Fruit fly (Drosophila melanogaster): ENCODE measurements around the gene CG46301.

Gene CG46301

DNA sequence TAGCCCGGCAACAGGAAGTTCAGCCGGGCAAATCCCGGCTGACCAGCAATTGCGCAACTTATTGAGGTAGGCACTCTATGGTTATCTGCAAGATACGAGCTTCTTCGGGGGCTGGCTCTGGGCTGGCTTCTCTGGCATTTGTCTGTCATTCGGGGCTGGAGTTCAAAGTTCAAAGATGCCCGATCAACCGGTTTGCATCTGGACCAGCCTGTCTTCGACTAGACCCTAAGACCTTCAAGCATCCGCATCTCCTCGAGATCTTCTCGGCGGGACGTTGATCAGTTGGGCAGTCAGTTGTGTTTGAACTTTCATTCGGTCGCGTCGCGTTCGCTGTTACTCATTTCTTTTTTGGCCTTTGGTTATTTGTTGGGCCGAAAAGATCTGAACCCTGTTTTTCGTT is at the start of gene CG46301:
CG46301 (plus strand) TSS at position 301 of the 400 bp plus-strand sequence.
- no peak for TF ChIP-seq pan (optimal IDR thresholded peaks at IDR 0.05)
- no peak for TF ChIP-seq CG8478 (optimal IDR thresholded peaks at IDR 0.05)
- TF ChIP-seq Dll (optimal IDR thresholded peaks at IDR 0.05), result no peak
- TF ChIP-seq EcR (GFP tag; optimal IDR thresholded peaks at IDR 0.05), result no peak
- no peak for TF ChIP-seq usp (GFP tag; optimal IDR thresholded peaks at IDR 0.05)
- no peak for TF ChIP-seq psq (optimal IDR thresholded peaks at IDR 0.05)

DNA sequence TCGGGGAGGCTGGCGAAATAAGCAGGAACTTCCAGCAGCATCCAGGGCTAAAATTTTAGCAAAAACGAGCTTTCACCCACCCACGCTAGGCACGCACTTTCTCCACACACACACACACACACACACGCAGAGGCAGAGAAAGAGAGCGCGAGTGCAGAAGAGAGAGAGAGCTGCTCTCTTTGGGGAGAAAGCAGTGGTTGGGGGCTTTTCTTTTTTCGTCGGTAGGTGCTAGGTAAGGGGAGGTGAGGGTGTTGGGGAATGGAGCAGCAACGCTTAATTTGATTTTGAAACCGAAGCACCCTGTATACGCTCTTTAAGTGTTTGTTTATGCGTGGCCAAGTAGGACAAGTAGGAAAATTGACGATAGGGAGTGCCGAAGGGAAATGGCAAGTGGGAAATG is 49.6 kb upstream of the CG46301 start:
- TF ChIP-seq Dll (optimal IDR thresholded peaks at IDR 0.05), result no peak
- TF ChIP-seq pan (optimal IDR thresholded peaks at IDR 0.05), result no peak
- no peak for TF ChIP-seq CG8478 (optimal IDR thresholded peaks at IDR 0.05)
- no peak for TF ChIP-seq usp (GFP tag; optimal IDR thresholded peaks at IDR 0.05)
- no peak for TF ChIP-seq EcR (GFP tag; optimal IDR thresholded peaks at IDR 0.05)
- TF ChIP-seq psq (optimal IDR thresholded peaks at IDR 0.05), result no peak

DNA sequence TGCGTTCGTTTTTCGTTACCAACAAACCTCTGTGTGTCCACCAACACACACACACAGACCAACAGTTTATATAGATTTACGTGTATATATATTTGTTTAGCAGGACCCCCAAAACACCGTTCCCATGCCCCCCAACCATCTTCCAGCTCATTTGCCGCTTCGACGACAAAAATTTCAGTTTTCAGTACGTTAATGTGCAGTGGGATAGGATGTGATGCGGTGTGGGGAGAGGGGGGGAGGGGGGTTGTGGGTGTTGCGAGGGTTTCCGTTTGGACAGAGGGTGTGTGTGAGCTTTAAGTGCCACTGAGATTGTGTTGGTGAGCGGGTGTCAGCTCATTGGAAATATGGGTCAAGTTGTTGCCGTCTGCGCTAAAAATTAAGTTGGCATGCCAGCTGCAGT is 49.0 kb upstream of the CG46301 start:
- no peak for TF ChIP-seq Dll (optimal IDR thresholded peaks at IDR 0.05)
- no peak for TF ChIP-seq psq (optimal IDR thresholded peaks at IDR 0.05)
- TF ChIP-seq usp (GFP tag; optimal IDR thresholded peaks at IDR 0.05), result no peak
- no peak for TF ChIP-seq pan (optimal IDR thresholded peaks at IDR 0.05)
- no peak for TF ChIP-seq CG8478 (optimal IDR thresholded peaks at IDR 0.05)
- no peak for TF ChIP-seq EcR (GFP tag; optimal IDR thresholded peaks at IDR 0.05)

DNA sequence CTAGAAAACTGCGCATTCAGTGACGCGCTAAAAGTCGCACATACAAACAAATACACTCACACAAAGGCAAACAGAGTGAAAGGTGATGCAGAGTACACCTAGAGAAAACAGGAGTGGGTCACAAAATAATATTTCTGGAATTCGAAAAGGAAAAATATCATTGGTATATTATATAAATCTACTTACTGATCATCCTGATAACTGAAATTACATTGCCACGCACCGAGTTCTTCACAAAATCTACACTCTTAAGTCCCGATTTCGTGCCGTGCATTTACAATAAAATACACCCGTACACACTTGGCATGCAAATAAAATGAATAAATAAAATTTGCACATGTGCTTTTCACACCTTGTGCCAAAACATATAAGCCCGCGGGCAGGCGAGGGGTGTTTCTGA is 33.7 kb upstream of the CG46301 start:
- TF ChIP-seq psq (optimal IDR thresholded peaks at IDR 0.05) (no peak), usp (GFP tag; optimal IDR thresholded peaks at IDR 0.05) (no peak), pan (optimal IDR thresholded peaks at IDR 0.05) (no peak), EcR (GFP tag; optimal IDR thresholded peaks at IDR 0.05) (no peak), CG8478 (optimal IDR thresholded peaks at IDR 0.05) (no peak), Dll (optimal IDR thresholded peaks at IDR 0.05) (no peak)

DNA sequence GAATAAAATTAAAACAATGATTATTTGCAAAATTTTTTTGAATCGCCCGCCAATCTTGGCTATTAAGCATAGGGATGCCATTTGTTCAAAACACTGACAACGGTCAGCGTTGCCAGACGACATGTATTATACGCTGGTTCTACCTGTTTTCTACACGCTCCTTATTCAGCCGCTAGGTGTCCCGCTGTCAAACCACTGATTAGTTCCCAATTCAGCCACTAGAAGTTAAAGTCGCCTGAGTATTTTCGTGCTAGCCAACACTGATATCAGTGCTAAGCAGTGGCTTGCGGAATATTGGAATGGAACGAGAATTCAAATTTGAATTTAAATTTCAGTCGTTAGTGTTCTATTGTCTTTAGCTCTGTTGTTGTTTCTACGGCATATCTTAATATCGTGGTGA is 9.3 kb upstream of the CG46301 start:
- TF ChIP-seq usp (GFP tag; optimal IDR thresholded peaks at IDR 0.05) (no peak), CG8478 (optimal IDR thresholded peaks at IDR 0.05) (no peak), psq (optimal IDR thresholded peaks at IDR 0.05) (no peak), EcR (GFP tag; optimal IDR thresholded peaks at IDR 0.05) (no peak), Dll (optimal IDR thresholded peaks at IDR 0.05) (no peak), pan (optimal IDR thresholded peaks at IDR 0.05) (no peak)

DNA sequence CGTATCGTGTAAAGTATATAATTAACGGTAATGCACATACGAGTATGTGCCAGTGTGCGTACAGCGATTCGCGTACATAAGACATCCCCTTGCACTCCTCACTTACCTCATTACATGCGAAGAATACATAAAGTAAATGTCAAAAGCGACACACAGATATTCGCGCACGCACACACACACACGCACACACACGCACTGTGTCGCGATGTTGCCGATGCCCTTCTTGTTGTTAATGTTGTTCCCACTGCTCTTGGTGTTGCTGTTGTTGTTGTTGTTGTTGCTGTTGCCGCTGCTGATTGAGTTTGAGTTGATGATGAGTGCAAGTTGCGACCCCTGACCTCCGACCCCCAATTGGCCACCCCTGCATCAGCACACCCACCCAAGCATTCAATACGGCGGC is 8.2 kb upstream of the CG46301 start:
- TF ChIP-seq Dll (optimal IDR thresholded peaks at IDR 0.05) (no peak), psq (optimal IDR thresholded peaks at IDR 0.05) (no peak), pan (optimal IDR thresholded peaks at IDR 0.05) (no peak), usp (GFP tag; optimal IDR thresholded peaks at IDR 0.05) (no peak), EcR (GFP tag; optimal IDR thresholded peaks at IDR 0.05) (no peak), CG8478 (optimal IDR thresholded peaks at IDR 0.05) (no peak)

DNA sequence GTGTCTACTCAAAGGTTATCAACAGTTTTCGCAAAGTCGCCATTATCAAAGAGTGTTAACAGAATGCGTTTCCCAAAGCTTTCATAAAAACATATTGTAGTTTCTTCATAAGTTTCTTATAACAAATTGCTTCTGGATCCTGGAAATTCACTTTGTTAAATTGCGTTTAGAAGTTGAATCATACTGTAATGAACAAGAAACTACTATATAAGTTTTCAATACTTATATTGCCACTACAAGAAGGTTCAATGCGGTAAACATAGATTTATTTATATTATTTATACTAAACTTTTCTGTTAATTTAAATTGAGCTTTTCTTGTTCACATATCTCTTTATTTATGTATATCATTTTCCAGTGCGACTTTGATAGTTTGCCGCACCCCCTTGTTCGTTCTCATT is 5.5 kb downstream of the CG46301 start, which contains the start of gene CG15293:
CG15293 (minus strand) TSS at position 101 of the 400 bp plus-strand sequence.
- TF ChIP-seq CG8478 (optimal IDR thresholded peaks at IDR 0.05) (no peak), usp (GFP tag; optimal IDR thresholded peaks at IDR 0.05) (no peak), psq (optimal IDR thresholded peaks at IDR 0.05) (no peak), EcR (GFP tag; optimal IDR thresholded peaks at IDR 0.05) (no peak), Dll (optimal IDR thresholded peaks at IDR 0.05) (no peak), pan (optimal IDR thresholded peaks at IDR 0.05) (no peak)

DNA sequence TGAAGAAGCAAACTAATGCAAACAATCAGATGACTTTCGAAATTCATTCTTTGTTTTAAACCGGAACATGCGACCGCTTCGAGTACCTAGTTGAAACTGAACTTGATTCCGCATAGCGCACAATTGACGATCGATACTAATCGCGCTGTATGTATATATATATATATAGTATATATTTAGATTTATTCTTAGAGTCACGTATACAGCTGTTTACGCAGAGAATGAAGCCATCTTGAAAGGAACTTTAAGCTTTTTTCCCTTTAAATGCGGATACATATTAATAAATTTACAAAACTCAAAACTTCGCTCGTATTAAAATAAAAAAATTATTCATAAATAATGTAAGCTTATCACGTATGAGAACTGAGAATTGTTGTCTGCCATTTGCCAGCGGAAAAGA is 6.7 kb downstream of the CG46301 start, which contains the start of gene CG31769:
CG31769 (minus strand) TSS at position 101 of the 400 bp plus-strand sequence.
- TF ChIP-seq CG8478 (optimal IDR thresholded peaks at IDR 0.05), result no peak
- TF ChIP-seq psq (optimal IDR thresholded peaks at IDR 0.05), result no peak

DNA sequence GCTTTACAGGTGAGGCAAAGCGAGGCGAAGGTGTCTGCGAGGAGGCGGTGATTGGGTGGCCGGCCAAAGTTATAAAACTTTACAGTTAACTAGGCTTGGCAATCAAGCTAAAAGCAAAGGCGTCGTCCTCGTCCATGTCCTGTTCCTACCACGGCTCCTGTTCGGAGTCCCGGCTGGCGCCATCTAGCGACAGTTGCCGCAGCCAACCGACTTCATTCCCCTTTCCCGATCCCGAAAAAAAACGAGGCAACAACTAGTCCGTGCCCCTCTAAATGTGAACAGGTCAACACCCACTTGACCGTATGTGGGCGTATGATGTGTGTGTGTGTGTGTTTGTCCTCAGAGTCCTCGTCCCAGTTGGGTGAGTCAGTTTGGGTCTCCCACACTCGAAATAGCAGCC is 8.3 kb downstream of the CG46301 start:
- no peak for TF ChIP-seq Dll (optimal IDR thresholded peaks at IDR 0.05)
- no peak for TF ChIP-seq psq (optimal IDR thresholded peaks at IDR 0.05)
- TF ChIP-seq CG8478 (optimal IDR thresholded peaks at IDR 0.05), result no peak
- no peak for TF ChIP-seq usp (GFP tag; optimal IDR thresholded peaks at IDR 0.05)
- no peak for TF ChIP-seq pan (optimal IDR thresholded peaks at IDR 0.05)
- TF ChIP-seq EcR (GFP tag; optimal IDR thresholded peaks at IDR 0.05), result no peak

DNA sequence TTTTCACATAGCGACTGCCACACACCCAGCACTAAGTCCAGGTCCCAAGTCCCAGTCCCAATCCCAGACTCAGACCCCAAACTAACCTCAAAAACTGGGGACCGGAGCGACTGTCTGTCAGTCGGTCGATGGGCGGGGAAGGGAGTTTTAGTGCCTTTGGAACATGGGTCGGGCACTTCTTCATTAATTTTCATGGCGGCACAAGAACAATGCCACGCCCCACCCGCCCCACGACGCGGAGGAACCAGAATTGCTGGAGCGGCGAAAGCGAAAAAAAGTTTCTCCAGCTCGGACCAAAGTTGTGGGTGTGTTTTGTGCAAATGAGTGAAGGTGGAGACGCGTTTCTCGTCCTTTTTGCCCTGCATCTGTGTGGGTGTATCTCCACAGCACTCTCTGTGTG is 9.3 kb downstream of the CG46301 start:
- no peak for TF ChIP-seq usp (GFP tag; optimal IDR thresholded peaks at IDR 0.05)

DNA sequence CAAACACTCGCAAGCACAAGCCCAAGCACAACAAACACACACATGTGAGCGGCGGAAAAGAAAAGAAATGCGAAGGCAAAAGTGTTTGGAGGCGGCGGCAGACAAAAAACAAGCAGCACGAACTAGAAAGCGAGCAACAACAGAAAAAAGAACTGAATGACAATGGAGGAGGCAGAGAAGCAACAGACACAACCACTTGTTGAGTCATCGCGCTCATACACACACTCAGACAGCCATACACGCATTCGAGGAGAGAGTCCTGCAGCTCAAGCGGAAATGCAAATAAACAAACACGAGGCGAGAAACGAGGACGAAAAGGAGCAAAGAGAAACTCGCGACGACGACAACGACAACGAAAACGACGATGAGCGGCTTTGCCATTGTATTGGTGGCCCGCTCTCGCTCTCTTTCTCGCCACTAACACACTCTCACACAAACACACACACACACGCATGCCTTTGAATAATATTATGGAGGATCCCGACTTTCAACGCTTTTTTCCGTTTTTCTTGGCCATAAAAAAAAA is 12.1 kb downstream of the CG46301 start:
- no peak for TF ChIP-seq Dll (optimal IDR thresholded peaks at IDR 0.05)
- TF ChIP-seq psq (optimal IDR thresholded peaks at IDR 0.05), result no peak
- no peak for TF ChIP-seq pan (optimal IDR thresholded peaks at IDR 0.05)
- TF ChIP-seq CG8478 (optimal IDR thresholded peaks at IDR 0.05), result no peak
- no peak for TF ChIP-seq usp (GFP tag; optimal IDR thresholded peaks at IDR 0.05)
- no peak for TF ChIP-seq EcR (GFP tag; optimal IDR thresholded peaks at IDR 0.05)

DNA sequence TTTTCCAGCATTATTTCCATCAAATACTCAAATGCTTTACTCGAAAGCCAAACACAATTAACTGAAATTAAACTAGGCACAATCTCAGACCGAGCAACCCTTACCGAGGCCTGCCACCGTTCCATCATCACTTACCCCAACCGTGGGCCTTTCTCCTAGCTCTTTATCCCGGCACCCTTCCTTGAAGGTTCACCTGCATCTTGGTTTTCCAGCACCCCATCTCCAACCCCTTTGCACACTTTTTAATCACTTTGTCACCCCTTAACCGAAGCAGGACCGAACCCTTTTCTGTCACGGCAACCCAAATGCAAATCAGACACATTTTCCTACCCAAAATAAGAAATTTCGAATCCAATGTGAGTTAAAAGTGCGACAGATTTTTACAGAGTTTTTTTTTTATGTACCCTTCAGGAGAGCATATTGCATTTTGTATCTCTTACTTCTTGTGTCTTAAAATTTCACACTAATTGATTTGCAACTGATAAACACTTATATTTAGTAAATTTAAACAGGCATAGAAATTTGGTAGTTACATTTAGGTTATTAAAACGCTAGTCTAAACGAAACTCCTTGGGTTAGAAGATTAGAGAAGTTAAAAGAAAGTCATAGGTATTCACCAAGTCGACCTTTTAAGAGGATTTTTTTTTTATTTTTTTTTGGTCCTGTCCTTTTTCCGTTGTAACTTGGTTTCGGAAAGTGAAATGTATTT is 17.0 kb downstream of the CG46301 start:
- TF ChIP-seq EcR (GFP tag; optimal IDR thresholded peaks at IDR 0.05) (no peak), psq (optimal IDR thresholded peaks at IDR 0.05) (no peak)

DNA sequence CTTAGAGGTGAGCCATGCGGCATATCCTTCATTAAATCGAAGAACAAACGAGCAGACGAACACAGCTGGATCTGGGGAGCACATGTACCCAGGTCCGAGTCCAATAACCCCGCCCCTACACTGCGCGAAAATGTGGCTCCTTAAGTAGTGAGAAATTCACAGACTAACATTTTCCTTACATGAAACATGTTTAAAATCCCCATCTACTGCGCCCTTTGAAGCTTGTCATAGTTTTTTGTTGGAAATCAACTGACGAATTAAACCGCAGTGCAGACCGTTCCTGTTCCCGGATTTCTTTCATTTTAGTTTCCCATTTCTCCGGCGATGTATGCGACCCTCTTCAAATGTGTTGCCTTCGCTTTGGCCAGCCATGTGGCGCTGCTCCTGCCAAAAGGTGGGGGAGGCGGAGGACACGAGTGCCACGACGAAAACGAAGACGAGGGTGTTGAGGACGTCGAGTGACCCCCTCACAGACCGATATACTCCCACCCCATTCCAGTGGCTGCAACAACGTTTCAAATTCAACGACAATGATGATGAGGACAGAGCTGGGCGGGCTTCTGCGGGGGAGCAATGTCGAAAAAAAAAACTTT is 18.9 kb downstream of the CG46301 start:
- no peak for TF ChIP-seq EcR (GFP tag; optimal IDR thresholded peaks at IDR 0.05)
